Worm (Caenorhabditis elegans) whole organism, L4 larva: ENCODE results near the gene C30F2.4.

Experiments
- D1046.2 ChIP-seq: fragments of 200-800 bp; sonication (Bioruptor generic); IDR thresholded peaks from 2 replicates; pipeline ENCODE4 v1.3.6; 2022; ENCODE audit warnings: missing genetic modification characterization, missing compliant biosample characterization
- F10B5.3 ChIP-seq: sonication (generic microtip); optimal IDR thresholded peaks from 2 replicates; lab custom pipeline; 2016; ENCODE audit warnings: mild to moderate bottlenecking, missing genetic modification characterization, missing compliant biosample characterization
- F49E8.2 ChIP-seq: sonication (generic microtip); optimal IDR thresholded peaks from 2 replicates; lab custom pipeline; 2016; ENCODE audit warnings: missing compliant biosample characterization, mild to moderate bottlenecking, missing genetic modification characterization, borderline replicate concordance
- R02D3.7 ChIP-seq: fragments of 150-350 bp; sonication (generic microtip); optimal IDR thresholded peaks from 3 replicates; lab custom pipeline; 2014; ENCODE audit warnings: missing biosample characterization, missing genetic modification characterization
- T20F7.1 ChIP-seq: fragments of 200-800 bp; sonication (Bioruptor generic); optimal IDR thresholded peaks from 2 replicates; lab custom pipeline; 2018; ENCODE audit warnings: mild to moderate bottlenecking, missing genetic modification characterization, missing compliant biosample characterization
- T26A8.4 ChIP-seq: fragments of 200-800 bp; sonication (Bioruptor generic); IDR thresholded peaks from 2 replicates; pipeline ENCODE4 v1.3.6; 2022; ENCODE audit warnings: missing genetic modification characterization, missing compliant biosample characterization
- aha-1 ChIP-seq: fragments of 150-350 bp; peaks from one replicate; lab custom pipeline; 2014; ENCODE audit warnings: missing biosample characterization, missing genetic modification characterization
- attf-4 ChIP-seq: sonication (generic microtip); optimal IDR thresholded peaks from 3 replicates; lab custom pipeline; 2017; ENCODE audit warnings: missing biosample characterization, missing genetic modification characterization
- ceh-20 ChIP-seq: fragments of 200-800 bp; sonication (Bioruptor generic); IDR thresholded peaks from 2 replicates; pipeline ENCODE4 v1.3.6; 2022; ENCODE audit warnings: missing genetic modification reagents, missing genetic modification characterization, missing compliant biosample characterization
- ceh-44 ChIP-seq: fragments of 200-800 bp; sonication (Bioruptor generic); IDR thresholded peaks from 2 replicates; pipeline ENCODE4 v1.3.6; 2022; ENCODE audit warnings: missing genetic modification reagents, missing genetic modification characterization, missing compliant biosample characterization
- daf-19 ChIP-seq: fragments of 200-800 bp; sonication (Bioruptor generic); conservative IDR thresholded peaks from 2 replicates; pipeline ENCODE4 v1.3.6; 2022; ENCODE audit warnings: missing genetic modification characterization, missing compliant biosample characterization
- dpl-1 ChIP-seq: fragments of 150-350 bp; optimal IDR thresholded peaks from 2 replicates; lab custom pipeline; 2014; ENCODE audit warnings: missing biosample characterization, missing genetic modification reagents, missing genetic modification characterization
- egl-27 ChIP-seq: sonication (generic microtip); optimal IDR thresholded peaks from 3 replicates; lab custom pipeline; 2017; ENCODE audit warnings: missing biosample characterization, missing genetic modification reagents, missing genetic modification characterization
- egl-43 ChIP-seq: fragments of 200-800 bp; sonication (Bioruptor generic); IDR thresholded peaks from 2 replicates; pipeline ENCODE4 v1.3.6; 2022; ENCODE audit warnings: missing genetic modification reagents, missing genetic modification characterization, missing compliant biosample characterization
- fos-1 ChIP-seq: fragments of 150-350 bp; optimal IDR thresholded peaks from 2 replicates; lab custom pipeline; 2014; ENCODE audit warnings: missing biosample characterization, missing genetic modification characterization
- gei-8 ChIP-seq: fragments of 200-800 bp; sonication (Bioruptor generic); optimal IDR thresholded peaks from 2 replicates; lab custom pipeline; 2018; ENCODE audit warnings: mild to moderate bottlenecking, missing genetic modification characterization, missing compliant biosample characterization
- hlh-11 ChIP-seq: fragments of 200-800 bp; sonication (Bioruptor generic); optimal IDR thresholded peaks from 2 replicates; lab custom pipeline; 2018; ENCODE audit warnings: mild to moderate bottlenecking, missing genetic modification characterization, missing compliant biosample characterization
- hlh-30 ChIP-seq: sonication (generic microtip); optimal IDR thresholded peaks from 2 replicates; lab custom pipeline; 2017; ENCODE audit warnings: antibody characterized with exemption, mild to moderate bottlenecking, missing genetic modification characterization, missing compliant biosample characterization; ENCODE audit not compliant: insufficient read depth
- jun-1 ChIP-seq: fragments of 150-350 bp; optimal IDR thresholded peaks from 2 replicates; lab custom pipeline; 2014; ENCODE audit warnings: missing biosample characterization, missing genetic modification reagents, missing genetic modification characterization
- lim-7 ChIP-seq: fragments of 200-800 bp; sonication (Bioruptor generic); IDR thresholded peaks from 2 replicates; pipeline ENCODE4 v1.3.6; 2022; ENCODE audit warnings: missing genetic modification characterization, missing compliant biosample characterization
- lin-13 ChIP-seq: fragments of 150-350 bp; optimal IDR thresholded peaks from 2 replicates; lab custom pipeline; 2014; ENCODE audit warnings: missing biosample characterization, missing genetic modification reagents, missing genetic modification characterization
- lin-15B ChIP-seq: fragments of 150-350 bp; sonication (generic microtip); optimal IDR thresholded peaks from 3 replicates; lab custom pipeline; 2014; ENCODE audit warnings: missing biosample characterization, missing genetic modification characterization
- lin-39 ChIP-seq: fragments of 150-350 bp; optimal IDR thresholded peaks from 2 replicates; lab custom pipeline; 2014; ENCODE audit warnings: missing biosample characterization, missing genetic modification reagents, missing genetic modification characterization
- lir-3 ChIP-seq: sonication (generic microtip); optimal IDR thresholded peaks from 2 replicates; lab custom pipeline; 2016; ENCODE audit warnings: mild to moderate bottlenecking, missing genetic modification characterization, missing compliant biosample characterization
- lsy-2 ChIP-seq, 2 experiments: fragments of 150-350 bp in 1 of 2; sonication (generic microtip) in 1 of 2; optimal IDR thresholded peaks; 2 replicates each; lab custom pipeline; 2014 to 2017; ENCODE audit warnings: missing biosample characterization in 2 of 2, missing genetic modification characterization in 2 of 2
- madf-9 ChIP-seq: fragments of 200-800 bp; sonication (Bioruptor generic); conservative IDR thresholded peaks from 2 replicates; pipeline ENCODE4 v1.3.6; 2022; ENCODE audit warnings: missing genetic modification reagents, missing genetic modification characterization, missing compliant biosample characterization
- mdl-1 ChIP-seq, 2 experiments: fragments of 150-350 bp in 1 of 2; sonication (generic microtip) in 1 of 2; optimal IDR thresholded peaks; 2 replicates each; lab custom pipeline; 2014 to 2017; ENCODE audit warnings: missing biosample characterization in 2 of 2, missing genetic modification characterization in 2 of 2
- mep-1 ChIP-seq: fragments of 150-350 bp; sonication (generic microtip); optimal IDR thresholded peaks from 3 replicates; lab custom pipeline; 2014; ENCODE audit warnings: missing biosample characterization, missing genetic modification characterization
- mes-2 ChIP-seq: sonication (generic microtip); optimal IDR thresholded peaks from 2 replicates; lab custom pipeline; 2016; ENCODE audit warnings: missing genotype, mild to moderate bottlenecking, missing genetic modification characterization, missing compliant biosample characterization; ENCODE audit not compliant: poor library complexity, severe bottlenecking
- nhr-102 ChIP-seq: sonication (generic microtip); optimal IDR thresholded peaks from 2 replicates; lab custom pipeline; 2016; ENCODE audit warnings: mild to moderate bottlenecking, missing genetic modification characterization, moderate library complexity, missing compliant biosample characterization
- nhr-25 ChIP-seq: sonication (generic microtip); optimal IDR thresholded peaks from 2 replicates; lab custom pipeline; 2017; ENCODE audit warnings: missing genetic modification characterization, mild to moderate bottlenecking, missing compliant biosample characterization, antibody characterized with exemption, moderate library complexity, borderline replicate concordance; ENCODE audit not compliant: insufficient read depth
- nhr-41 ChIP-seq: fragments of 200-800 bp; sonication (Bioruptor generic); IDR thresholded peaks from 2 replicates; pipeline ENCODE4 v1.3.6; 2022; ENCODE audit warnings: missing genetic modification reagents, missing genetic modification characterization, missing compliant biosample characterization
- nhr-6 ChIP-seq: fragments of 150-350 bp; optimal IDR thresholded peaks from 2 replicates; lab custom pipeline; 2014; ENCODE audit warnings: missing biosample characterization, missing genetic modification characterization
- pha-4 ChIP-seq, 2 experiments: fragments of 150-350 bp in 1 of 2; fragments of 200-800 bp in 1 of 2; sonication (Bioruptor generic) in 1 of 2; IDR thresholded peaks in 1 of 2; optimal IDR thresholded peaks in 1 of 2; 2 replicates each; pipeline versions ENCODE4 v1.3.6 to Lab custom; 2014 to 2022; ENCODE audit warnings: missing genetic modification characterization in 2 of 2, missing genetic modification reagents in 2 of 2, missing biosample characterization in 1 of 2, missing compliant biosample characterization in 1 of 2
- pqm-1 ChIP-seq: sonication (generic microtip); optimal IDR thresholded peaks from 2 replicates; lab custom pipeline; 2017; ENCODE audit warnings: missing biosample characterization, missing genetic modification characterization
- saeg-2 ChIP-seq: fragments of 200-800 bp; sonication (Bioruptor generic); IDR thresholded peaks from 2 replicates; pipeline ENCODE4 v1.3.6; 2022; ENCODE audit warnings: missing genetic modification reagents, missing genetic modification characterization, missing compliant biosample characterization
- sdz-12 ChIP-seq: fragments of 200-800 bp; sonication (Bioruptor generic); optimal IDR thresholded peaks from 2 replicates; lab custom pipeline; 2018; ENCODE audit warnings: mild to moderate bottlenecking, missing genetic modification characterization, missing compliant biosample characterization
- set-16 ChIP-seq: fragments of 200-800 bp; sonication (Bioruptor generic); IDR thresholded peaks from 2 replicates; pipeline ENCODE4 v1.3.6; 2022; ENCODE audit warnings: missing genetic modification reagents, missing genetic modification characterization, missing compliant biosample characterization
- skn-1 ChIP-seq: fragments of 150-350 bp; optimal IDR thresholded peaks from 2 replicates; lab custom pipeline; 2014; ENCODE audit warnings: missing biosample characterization, missing genetic modification characterization
- snpc-1.2 ChIP-seq: fragments of 200-800 bp; sonication (Bioruptor generic); IDR thresholded peaks from 2 replicates; pipeline ENCODE4 v1.3.6; 2022; ENCODE audit warnings: missing genetic modification reagents, missing genetic modification characterization, missing compliant biosample characterization
- snpc-4 ChIP-seq: fragments of 150-350 bp; optimal IDR thresholded peaks from 2 replicates; lab custom pipeline; 2014; ENCODE audit warnings: missing biosample characterization, missing genetic modification characterization
- tag-97 ChIP-seq: fragments of 200-800 bp; sonication (Bioruptor generic); IDR thresholded peaks from 2 replicates; pipeline ENCODE4 v1.3.6; 2022; ENCODE audit warnings: missing genetic modification characterization, missing compliant biosample characterization
- tra-1 ChIP-seq: fragments of 200-800 bp; sonication (Bioruptor generic); IDR thresholded peaks from 2 replicates; pipeline ENCODE4 v1.3.6; 2022; ENCODE audit warnings: missing genetic modification reagents, missing genetic modification characterization, missing compliant biosample characterization
- unc-130 ChIP-seq: sonication (generic microtip); optimal IDR thresholded peaks from 2 replicates; lab custom pipeline; 2016; ENCODE audit warnings: missing genetic modification reagents, missing genetic modification characterization, missing compliant biosample characterization
- zag-1 ChIP-seq: fragments of 150-350 bp; optimal IDR thresholded peaks from 2 replicates; lab custom pipeline; 2014; ENCODE audit warnings: missing biosample characterization, missing genetic modification characterization
- zfp-3 ChIP-seq: fragments of 200-800 bp; sonication (Bioruptor generic); conservative IDR thresholded peaks from 2 replicates; pipeline ENCODE4 v1.3.6; 2022; ENCODE audit warnings: missing genetic modification reagents, missing genetic modification characterization, missing compliant biosample characterization
- zip-2 ChIP-seq: fragments of 150-350 bp; optimal IDR thresholded peaks from 2 replicates; lab custom pipeline; 2014; ENCODE audit warnings: missing biosample characterization, missing genetic modification characterization
- ztf-7 ChIP-seq: fragments of 150-350 bp; optimal IDR thresholded peaks from 2 replicates; lab custom pipeline; 2014; ENCODE audit warnings: missing biosample characterization, missing genetic modification characterization

The C30F2.4 gene

DNA sequence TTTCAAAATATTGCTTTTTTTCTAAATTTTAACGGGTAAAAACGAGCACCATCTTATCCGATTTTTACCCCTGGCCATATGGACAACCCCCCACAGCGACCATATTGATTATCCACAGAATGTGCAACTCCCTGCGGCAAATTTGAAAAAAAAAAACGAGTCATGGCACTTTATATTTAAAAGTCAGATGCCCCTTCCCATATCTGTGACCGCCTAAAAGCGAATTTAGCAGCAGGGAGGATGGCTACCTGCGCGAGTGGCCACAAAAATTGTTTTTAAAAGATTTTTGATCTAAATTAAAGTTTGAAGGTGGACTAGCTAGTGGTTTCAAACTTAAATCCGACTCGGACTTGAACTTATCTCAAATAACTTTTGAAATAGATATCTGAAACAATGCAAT is 20.0 kb downstream of the C30F2.4 start (continued):
- TF ChIP-seq D1046.2 (GFP tag; lab: Robert Waterston, UW) (no peak; the same call in 1 of the 2 replicates), tag-97 (peak; percentile 65; the same call in 1 of the 2 replicates), egl-43 (GFP tag; lab: Robert Waterston, UW) (peak; percentile 99), lin-13 (GFP tag; lab: Kevin White, UChicago) (peak; percentile 97), saeg-2 (GFP tag; lab: Robert Waterston, UW) (peak; percentile 94), snpc-1.2 (peak; percentile 67), sdz-12 (GFP tag; lab: Kevin White, UChicago) (peak; percentile 70), jun-1 (tag; lab: Kevin White, UChicago) (peak; percentile 99), set-16 (GFP tag; lab: Robert Waterston, UW) (no peak), tra-1 (GFP tag; lab: Robert Waterston, UW) (no peak; the same call in none of the 2 replicates), lsy-2 (tag; optimal IDR thresholded peaks at IDR 0.05; lab: Kevin White, UChicago) (peak; percentile 93 to 96), lim-7 (GFP tag; lab: Robert Waterston, UW) (peak; percentile 49; the same call in 1 of the 2 replicates), pqm-1 (tag; lab: Kevin White, UChicago) (peak; percentile 44), hlh-11 (tag; lab: Kevin White, UChicago) (peak; percentile 96), lir-3 (tag; lab: Kevin White, UChicago) (peak; percentile 94), mdl-1 (tag; optimal IDR thresholded peaks at IDR 0.05; lab: Kevin White, UChicago) (peak; percentile 91 to 93), ceh-44 (peak; percentile 50; the same call in 1 of the 2 replicates), zag-1 (tag; lab: Kevin White, UChicago) (peak; percentile 96)

DNA sequence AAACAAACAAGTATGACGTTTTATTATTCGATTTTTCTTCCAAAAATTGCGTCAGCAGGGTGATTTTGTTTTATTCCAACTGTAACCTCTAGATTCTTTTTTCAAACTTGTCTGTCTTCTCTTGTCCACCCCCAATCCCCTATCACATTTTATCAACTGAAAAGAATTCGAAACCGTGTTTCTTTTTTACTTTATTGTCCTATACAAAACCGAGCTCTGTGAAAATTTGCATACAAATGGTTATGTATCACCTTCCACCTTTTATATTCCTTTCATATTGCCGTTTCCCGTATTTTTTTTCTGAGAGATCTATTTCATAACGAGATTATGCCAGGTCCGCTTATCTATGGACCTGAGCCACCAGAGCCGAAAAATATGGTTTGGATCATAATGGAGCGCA is 21.1 kb downstream of the C30F2.4 start, which contains the start of gene T27A8.7:
T27A8.7 (plus strand) TSS at position 301 of the 400 bp plus-strand sequence.
- TF ChIP-seq mes-2 (tag; lab: Kevin White, UChicago) (no peak), ztf-7 (tag; lab: Kevin White, UChicago) (no peak), unc-130 (no peak), lir-3 (tag; lab: Kevin White, UChicago) (no peak), egl-43 (GFP tag; lab: Robert Waterston, UW) (no peak), gei-8 (GFP tag; lab: Kevin White, UChicago) (no peak), hlh-30 (tag; lab: Kevin White, UChicago) (no peak), F49E8.2 (no peak), nhr-25 (tag; lab: Kevin White, UChicago) (no peak), nhr-41 (no peak), fos-1 (tag; lab: Kevin White, UChicago) (no peak), lin-39 (tag; lab: Kevin White, UChicago) (no peak), lin-15B (no peak), T20F7.1 (GFP tag; lab: Kevin White, UChicago) (no peak), daf-19 (GFP tag; lab: Robert Waterston, UW) (no peak), aha-1 (tag; lab: Kevin White, UChicago) (no peak), zfp-3 (GFP tag; lab: Robert Waterston, UW) (no peak), sdz-12 (GFP tag; lab: Kevin White, UChicago) (no peak), madf-9 (GFP tag; lab: Robert Waterston, UW) (no peak)
- TF ChIP-seq, all 104 proteins: peak for 0

DNA sequence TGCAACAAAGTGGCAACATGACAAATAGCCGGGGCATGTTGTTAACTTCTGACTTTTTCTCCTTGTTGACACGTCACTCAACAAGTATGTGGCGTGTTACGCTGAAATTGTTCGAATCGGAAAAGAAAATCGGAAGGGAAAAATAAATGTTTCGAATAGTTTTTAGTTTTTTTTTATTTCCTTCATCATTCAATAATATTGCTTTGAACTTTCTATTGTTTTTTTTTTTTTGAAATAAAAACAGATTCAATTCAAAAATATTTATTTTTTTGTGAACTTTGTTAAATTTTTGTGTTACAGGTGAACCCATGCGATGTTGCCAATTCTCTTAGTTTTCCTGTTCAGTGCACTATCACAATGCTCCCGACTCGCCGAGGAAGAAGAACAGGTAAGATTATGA is 26.8 kb downstream of the C30F2.4 start, which contains the start of gene cpd-2:
cpd-2 (plus strand) TSS at position 301 of the 400 bp plus-strand sequence.
- no peak for TF ChIP-seq mes-2 (tag; lab: Kevin White, UChicago)
- TF ChIP-seq pha-4 (GFP tag; IDR thresholded peaks at IDR 0.05; lab: Robert Waterston, UW), result no peak
- no peak for TF ChIP-seq pha-4 (tag; optimal IDR thresholded peaks at IDR 0.05; lab: Kevin White, UChicago)
- TF ChIP-seq R02D3.7, result no peak
- no peak for TF ChIP-seq attf-4
- no peak for TF ChIP-seq dpl-1 (GFP tag; lab: Kevin White, UChicago)
- TF ChIP-seq nhr-102 (tag; lab: Kevin White, UChicago), result no peak
- no peak for TF ChIP-seq ceh-20 (GFP tag; lab: Robert Waterston, UW)
- no peak for TF ChIP-seq nhr-6
- no peak for TF ChIP-seq mep-1
- no peak for TF ChIP-seq egl-27 (tag; lab: Kevin White, UChicago)
- no peak for TF ChIP-seq skn-1 (tag; lab: Kevin White, UChicago)
- no peak for TF ChIP-seq F10B5.3 (tag; lab: Kevin White, UChicago)
- no peak for TF ChIP-seq zip-2 (tag; lab: Kevin White, UChicago)
- TF ChIP-seq T26A8.4 (GFP tag; lab: Robert Waterston, UW), result no peak
- TF ChIP-seq snpc-4 (tag; lab: Kevin White, UChicago), result no peak
- TF ChIP-seq fos-1 (tag; lab: Kevin White, UChicago), result no peak
- no peak for TF ChIP-seq sdz-12 (GFP tag; lab: Kevin White, UChicago)
